Fruit fly (Drosophila melanogaster): ENCODE measurements around the gene His2Av.

The His2Av gene

dm6 chr3R:26875544-26876027 lies 8.9 kb downstream of the His2Av start, which contains the start of gene Rb97D (continued):
- TF ChIP-seq E2f1 (GFP tag; IDR thresholded peaks at IDR 0.05) (peak; percentile 54; the same call in 1 of the 2 replicates), Max (GFP tag; optimal IDR thresholded peaks at IDR 0.05) (peak; percentile 12), cas (GFP tag; IDR thresholded peaks at IDR 0.05) (peak; percentile 41; the same call in 1 of the 2 replicates), gt (GFP tag; IDR thresholded peaks at IDR 0.05) (no peak), CG3281 (GFP tag; optimal IDR thresholded peaks at IDR 0.05) (peak; percentile 66), cwo (GFP tag; optimal IDR thresholded peaks at IDR 0.05) (peak; percentile 20), CG31388 (GFP tag; optimal IDR thresholded peaks at IDR 0.05) (no peak), trem (tag; optimal IDR thresholded peaks at IDR 0.05) (peak; percentile 64), MESR4 (GFP tag; optimal IDR thresholded peaks at IDR 0.05) (peak; percentile 97), chm (GFP tag; IDR thresholded peaks at IDR 0.05) (peak; percentile 83), NC2β (GFP tag; optimal IDR thresholded peaks at IDR 0.05) (peak; percentile 47), pnt (GFP tag; optimal IDR thresholded peaks at IDR 0.05) (peak; percentile 49), CG15479 (GFP tag; optimal IDR thresholded peaks at IDR 0.05) (no peak), CG34376 (GFP tag; optimal IDR thresholded peaks at IDR 0.05) (peak; percentile 51), Atf6 (GFP tag; IDR thresholded peaks at IDR 0.05) (peak; percentile 52; the same call in 1 of the 2 replicates), D (optimal IDR thresholded peaks at IDR 0.05) (no peak), D (GFP tag; optimal IDR thresholded peaks at IDR 0.05) (peak; percentile 25), CrebB (tag; optimal IDR thresholded peaks at IDR 0.05) (peak; percentile 24), crp (GFP tag; optimal IDR thresholded peaks at IDR 0.05) (peak in 1 of 2 experiments; percentile 55), CG12155 (GFP tag; optimal IDR thresholded peaks at IDR 0.05) (peak; percentile 73), CG11085 (GFP tag; IDR thresholded peaks at IDR 0.05) (peak; percentile 61; the same call in 1 of the 2 replicates), CG7271 (tag; optimal IDR thresholded peaks at IDR 0.05) (no peak), Hey (tag; optimal IDR thresholded peaks at IDR 0.05) (peak; percentile 15), Nf-YB (GFP tag; optimal IDR thresholded peaks at IDR 0.05) (peak; percentile 50), CG3995 (GFP tag; optimal IDR thresholded peaks at IDR 0.05) (peak; percentile 46), sc (optimal IDR thresholded peaks at IDR 0.05) (no peak), sc (GFP tag; optimal IDR thresholded peaks at IDR 0.05) (peak; percentile 21), Bgb (GFP tag; IDR thresholded peaks at IDR 0.05; ENCODE audit: partially characterized antibody) (peak; percentile 83), Oaz (GFP tag; IDR thresholded peaks at IDR 0.05) (no peak), Med (GFP tag) (peak; percentile 90), CG7963 (GFP tag; IDR thresholded peaks at IDR 0.05; ENCODE audit: partially characterized antibody) (peak; percentile 71; the same call in 2 of the 3 replicates), CG12299 (tag; optimal IDR thresholded peaks at IDR 0.05) (peak; percentile 53), eve (GFP tag; optimal IDR thresholded peaks at IDR 0.05) (no peak), sisA (GFP tag; IDR thresholded peaks at IDR 0.05) (peak; percentile 62), tup (GFP tag; optimal IDR thresholded peaks at IDR 0.05) (peak; percentile 3), CG8359 (GFP tag; optimal IDR thresholded peaks at IDR 0.05; ENCODE audit: borderline replicate concordance) (peak; percentile 15), ERR (GFP tag; optimal IDR thresholded peaks at IDR 0.05) (no peak), CG14710 (tag; optimal IDR thresholded peaks at IDR 0.05) (peak; percentile 67), unc-4 (GFP tag; IDR thresholded peaks at IDR 0.05; ENCODE audit: partially characterized antibody) (peak; percentile 88), lilli (GFP tag; optimal IDR thresholded peaks at IDR 0.05) (peak; percentile 80), CG12236 (GFP tag; optimal IDR thresholded peaks at IDR 0.05) (peak; percentile 0), CoRest (tag; optimal IDR thresholded peaks at IDR 0.05) (peak; percentile 77), Spps (tag; optimal IDR thresholded peaks at IDR 0.05) (peak; percentile 23), CG7556 (GFP tag; optimal IDR thresholded peaks at IDR 0.05) (peak; percentile 63), Jarid2 (GFP tag; optimal IDR thresholded peaks at IDR 0.05) (peak; percentile 17), CG17829 (tag; optimal IDR thresholded peaks at IDR 0.05) (peak; percentile 78), CG14860 (GFP tag; IDR thresholded peaks at IDR 0.05; ENCODE audit: partially characterized antibody) (peak; percentile 86), CG6175 (GFP tag; IDR thresholded peaks at IDR 0.05) (peak; percentile 59; the same call in 2 of the 3 replicates), amos (GFP tag; IDR thresholded peaks at IDR 0.05; ENCODE audit: partially characterized antibody) (peak; percentile 82), CG2120 (GFP tag; optimal IDR thresholded peaks at IDR 0.05) (peak; percentile 85)
